Fruit fly (Drosophila melanogaster) whole organism, prepupa: ENCODE results near the gene CG32318.

Experiments
- CG10631 ChIP-seq: fragments of 200-800 bp; sonication (Bioruptor generic); optimal IDR thresholded peaks from 2 replicates; lab custom pipeline; 2016; ENCODE audit warnings: missing biosample characterization, missing genetic modification characterization
- CG10669 ChIP-seq: fragments of 200-800 bp; sonication (Bioruptor generic); optimal IDR thresholded peaks from 3 replicates; lab custom pipeline; 2018; ENCODE audit warnings: missing biosample characterization, mild to moderate bottlenecking, missing genetic modification characterization, moderate library complexity
- CG11294 ChIP-seq: fragments of 200-800 bp; sonication (Bioruptor generic); IDR thresholded peaks from 2 replicates; pipeline ENCODE4 v1.3.6; 2022; ENCODE audit warnings: missing biosample characterization, missing genetic modification characterization
- CG11762 ChIP-seq: fragments of 200-800 bp; sonication (Bioruptor generic); optimal IDR thresholded peaks from 3 replicates; lab custom pipeline; 2016; ENCODE audit warnings: missing biosample characterization, missing genetic modification characterization; ENCODE audit not compliant: insufficient read depth
- CG11902 ChIP-seq: fragments of 200-800 bp; sonication (Bioruptor generic); optimal IDR thresholded peaks from 3 replicates; lab custom pipeline; 2016; ENCODE audit warnings: missing biosample characterization, missing genetic modification characterization
- CG15336 ChIP-seq: fragments of 200-800 bp; sonication (Bioruptor generic); IDR thresholded peaks from 2 replicates; pipeline ENCODE4 v1.3.6; 2022; ENCODE audit warnings: missing biosample characterization, missing genetic modification characterization
- CG1621 ChIP-seq: fragments of 200-800 bp; sonication (Bioruptor generic); optimal IDR thresholded peaks from 3 replicates; lab custom pipeline; 2018; ENCODE audit warnings: missing biosample characterization, mild to moderate bottlenecking, missing genetic modification characterization
- CG16779 ChIP-seq: fragments of 200-800 bp; sonication (Bioruptor generic); optimal IDR thresholded peaks from 3 replicates; lab custom pipeline; 2017; ENCODE audit warnings: missing biosample characterization, mild to moderate bottlenecking, missing genetic modification characterization
- CG3032 ChIP-seq: fragments of 200-800 bp; optimal IDR thresholded peaks from 2 replicates; lab custom pipeline; 2019; ENCODE audit warnings: missing biosample characterization, mild to moderate bottlenecking, missing genetic modification characterization, moderate library complexity
- CG31627 ChIP-seq: fragments of 200-800 bp; sonication (Bioruptor generic); optimal IDR thresholded peaks from 3 replicates; lab custom pipeline; 2016; ENCODE audit warnings: missing biosample characterization, missing genetic modification characterization
- CG32006 ChIP-seq: fragments of 200-800 bp; sonication (Bioruptor generic); optimal IDR thresholded peaks from 3 replicates; lab custom pipeline; 2017; ENCODE audit warnings: missing biosample characterization, mild to moderate bottlenecking, missing genetic modification characterization
- CG34406 ChIP-seq: fragments of 200-800 bp; sonication (Bioruptor generic); optimal IDR thresholded peaks from 3 replicates; lab custom pipeline; 2016; ENCODE audit warnings: missing biosample characterization, missing genetic modification characterization
- CG3919 ChIP-seq: fragments of 200-800 bp; sonication (Bioruptor generic); optimal IDR thresholded peaks from 3 replicates; lab custom pipeline; 2016; ENCODE audit warnings: missing biosample characterization, missing genetic modification characterization
- CG6163 ChIP-seq: fragments of 200-800 bp; sonication (Bioruptor generic); IDR thresholded peaks from 3 replicates; pipeline ENCODE4 v1.3.6; 2022; ENCODE audit warnings: missing biosample characterization, missing genetic modification characterization
- CG6792 ChIP-seq: fragments of 200-800 bp; sonication (Bioruptor generic); optimal IDR thresholded peaks from 3 replicates; lab custom pipeline; 2016; ENCODE audit warnings: missing biosample characterization, missing genetic modification characterization
- CG6808 ChIP-seq: fragments of 200-800 bp; sonication (Bioruptor generic); optimal IDR thresholded peaks from 3 replicates; lab custom pipeline; 2017; ENCODE audit warnings: missing biosample characterization, missing genetic modification characterization, mild to moderate bottlenecking, moderate library complexity, missing genetic modification reagents
- CG6854 ChIP-seq: fragments of 200-800 bp; sonication (Bioruptor generic); optimal IDR thresholded peaks from 2 replicates; lab custom pipeline; 2017; ENCODE audit warnings: missing biosample characterization, mild to moderate bottlenecking, missing genetic modification characterization
- CG8119 ChIP-seq: fragments of 200-800 bp; sonication (Bioruptor generic); IDR thresholded peaks from 3 replicates; pipeline ENCODE4 v1.3.6; 2022; ENCODE audit warnings: missing biosample characterization, missing genetic modification characterization
- CG8319 ChIP-seq: fragments of 200-800 bp; sonication (Bioruptor generic); optimal IDR thresholded peaks from 3 replicates; lab custom pipeline; 2016; ENCODE audit warnings: missing biosample characterization, missing genetic modification characterization
- CG8632 ChIP-seq: fragments of 200-800 bp; sonication (Bioruptor generic); optimal IDR thresholded peaks from 3 replicates; lab custom pipeline; 2016; ENCODE audit warnings: missing biosample characterization, missing genetic modification characterization
- CG9139 ChIP-seq: fragments of 200-800 bp; sonication (Bioruptor generic); optimal IDR thresholded peaks from 3 replicates; lab custom pipeline; 2017; ENCODE audit warnings: missing biosample characterization, mild to moderate bottlenecking, missing genetic modification characterization
- Eip75B ChIP-seq: fragments of 200-800 bp; sonication (Bioruptor generic); optimal IDR thresholded peaks from 3 replicates; lab custom pipeline; 2016; ENCODE audit warnings: missing biosample characterization, missing genetic modification characterization
- Eip93F ChIP-seq: fragments of 200-800 bp; sonication (Bioruptor generic); optimal IDR thresholded peaks from 2 replicates; lab custom pipeline; 2016; ENCODE audit warnings: missing biosample characterization, mild to moderate bottlenecking, missing genetic modification characterization
- Ets21C ChIP-seq: fragments of 200-800 bp; sonication (Bioruptor generic); optimal IDR thresholded peaks from 3 replicates; lab custom pipeline; 2016; ENCODE audit warnings: missing biosample characterization, missing genetic modification characterization
- Gug ChIP-seq: fragments of 200-800 bp; sonication (Bioruptor generic); IDR thresholded peaks from 2 replicates; pipeline ENCODE4 v1.3.6; 2022; ENCODE audit warnings: missing biosample characterization, missing genetic modification characterization
- Hr4 ChIP-seq: fragments of 200-800 bp; sonication (Bioruptor generic); optimal IDR thresholded peaks from 3 replicates; lab custom pipeline; 2016; ENCODE audit warnings: missing biosample characterization, missing genetic modification characterization
- Lpt ChIP-seq: fragments of 200-800 bp; sonication (Bioruptor generic); optimal IDR thresholded peaks from 3 replicates; lab custom pipeline; 2016; ENCODE audit warnings: missing biosample characterization, missing genetic modification characterization
- Met ChIP-seq: fragments of 200-800 bp; sonication (Bioruptor generic); optimal IDR thresholded peaks from 3 replicates; lab custom pipeline; 2016; ENCODE audit warnings: missing biosample characterization, missing genetic modification characterization
- OdsH ChIP-seq: fragments of 200-800 bp; sonication (Bioruptor generic); optimal IDR thresholded peaks from 3 replicates; lab custom pipeline; 2016; ENCODE audit warnings: missing biosample characterization, missing genetic modification characterization
- Smox ChIP-seq: fragments of 200-800 bp; sonication (Bioruptor generic); optimal IDR thresholded peaks from 3 replicates; lab custom pipeline; 2016; ENCODE audit warnings: missing biosample characterization, missing genetic modification characterization
- Sox102F ChIP-seq: fragments of 200-800 bp; sonication (Bioruptor generic); optimal IDR thresholded peaks from 2 replicates; lab custom pipeline; 2016; ENCODE audit warnings: missing biosample characterization, mild to moderate bottlenecking, missing genetic modification characterization
- Sox14 ChIP-seq: fragments of 200-800 bp; sonication (Bioruptor generic); optimal IDR thresholded peaks from 3 replicates; lab custom pipeline; 2016; ENCODE audit warnings: missing biosample characterization, missing genetic modification characterization
- cyc ChIP-seq: fragments of 200-800 bp; sonication (Bioruptor generic); optimal IDR thresholded peaks from 3 replicates; lab custom pipeline; 2016; ENCODE audit warnings: missing biosample characterization, missing genetic modification characterization
- dac ChIP-seq: fragments of 200-800 bp; sonication (Bioruptor generic); optimal IDR thresholded peaks from 2 replicates; lab custom pipeline; 2017; ENCODE audit warnings: missing biosample characterization, mild to moderate bottlenecking, missing genetic modification characterization
- dsx ChIP-seq: fragments of 200-800 bp; optimal IDR thresholded peaks from 3 replicates; lab custom pipeline; 2019; ENCODE audit warnings: missing biosample characterization, mild to moderate bottlenecking, missing genetic modification characterization, moderate library complexity; ENCODE audit not compliant: poor library complexity, severe bottlenecking
- esn ChIP-seq: fragments of 200-800 bp; sonication (Bioruptor generic); optimal IDR thresholded peaks from 2 replicates; lab custom pipeline; 2016; ENCODE audit warnings: missing biosample characterization, mild to moderate bottlenecking, missing genetic modification characterization, moderate library complexity
- fd59A ChIP-seq: fragments of 200-800 bp; sonication (Bioruptor generic); optimal IDR thresholded peaks from 2 replicates; lab custom pipeline; 2017; ENCODE audit warnings: missing biosample characterization, mild to moderate bottlenecking, missing genetic modification characterization, missing genetic modification reagents
- fd85E ChIP-seq: fragments of 200-800 bp; sonication (Bioruptor generic); optimal IDR thresholded peaks from 3 replicates; lab custom pipeline; 2016; ENCODE audit warnings: missing biosample characterization, missing genetic modification characterization
- fkh ChIP-seq: fragments of 200-800 bp; sonication (Bioruptor generic); optimal IDR thresholded peaks from 3 replicates; lab custom pipeline; 2017; ENCODE audit warnings: missing biosample characterization, mild to moderate bottlenecking, missing genetic modification characterization, moderate library complexity
- net ChIP-seq: fragments of 200-800 bp; sonication (Bioruptor generic); optimal IDR thresholded peaks from 3 replicates; lab custom pipeline; 2016; ENCODE audit warnings: missing biosample characterization, missing genetic modification characterization
- salr ChIP-seq, 2 experiments: fragments of 200-800 bp; sonication (Bioruptor generic); optimal IDR thresholded peaks; 3 replicates each; lab custom pipeline; 2016 to 2018; ENCODE audit warnings: missing biosample characterization in 2 of 2, missing genetic modification characterization in 2 of 2, mild to moderate bottlenecking in 1 of 2
- spab ChIP-seq: fragments of 200-800 bp; sonication (Bioruptor generic); optimal IDR thresholded peaks from 2 replicates; lab custom pipeline; 2017; ENCODE audit warnings: missing biosample characterization, mild to moderate bottlenecking, missing genetic modification characterization, missing genetic modification reagents
- ss ChIP-seq, 2 experiments: fragments of 200-800 bp; sonication (Bioruptor generic); optimal IDR thresholded peaks; 2 replicates in 1 of 2; 3 replicates in 1 of 2; lab custom pipeline; 2017 to 2018; ENCODE audit warnings: mild to moderate bottlenecking in 2 of 2, missing biosample characterization in 2 of 2, missing genetic modification characterization in 2 of 2, moderate library complexity in 1 of 2
- svp ChIP-seq: fragments of 200-800 bp; sonication (Bioruptor generic); peaks from one replicate; lab custom pipeline; 2016; ENCODE audit warnings: missing biosample characterization, missing genetic modification characterization
- topi ChIP-seq: fragments of 200-800 bp; sonication (Bioruptor generic); optimal IDR thresholded peaks from 3 replicates; lab custom pipeline; 2016; ENCODE audit warnings: missing biosample characterization, missing genetic modification characterization
- vri ChIP-seq: fragments of 200-800 bp; sonication (Bioruptor generic); optimal IDR thresholded peaks from 3 replicates; lab custom pipeline; 2016; ENCODE audit warnings: missing biosample characterization, mild to moderate bottlenecking, missing genetic modification characterization

The CG32318 gene

DNA sequence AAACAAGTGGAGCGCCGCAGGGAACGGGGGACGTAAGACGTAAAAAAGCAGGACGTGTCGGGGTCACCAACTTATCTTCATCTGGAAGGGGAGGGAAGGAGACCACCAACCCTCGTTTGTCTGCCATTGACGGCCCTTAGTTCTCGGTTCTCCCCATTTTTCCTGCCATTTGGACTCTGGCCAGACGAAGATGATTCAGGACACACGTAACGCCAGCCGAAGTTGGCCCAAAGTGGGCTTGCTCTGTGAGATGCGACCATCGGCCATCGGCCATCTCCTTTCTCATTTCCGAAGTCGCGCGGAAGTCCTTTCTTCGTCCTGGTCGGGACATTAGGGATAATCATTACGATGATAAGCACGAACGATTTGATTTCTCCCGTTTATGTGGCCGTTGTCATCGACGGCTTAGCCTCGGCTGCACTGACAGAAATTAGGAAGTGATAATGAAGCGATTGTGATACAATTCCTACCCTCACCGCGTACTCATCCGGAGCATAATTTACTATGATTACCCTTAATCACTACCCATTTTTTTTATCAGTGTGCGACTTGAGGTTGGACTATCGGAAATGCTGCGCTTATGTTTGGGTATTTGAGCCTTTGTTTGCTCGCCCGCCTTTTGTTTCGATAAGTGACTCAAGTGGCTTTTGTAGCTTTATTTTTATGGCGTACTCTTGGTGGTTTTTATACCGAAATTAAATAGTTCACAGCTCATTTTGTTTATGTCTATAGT lies 34.3 kb upstream of the CG32318 start:
- no peak for TF ChIP-seq ss (GFP tag; optimal IDR thresholded peaks at IDR 0.05; lab: Kevin White, UChicago)
- TF ChIP-seq CG10669 (GFP tag; lab: Kevin White, UChicago), result no peak
- TF ChIP-seq Eip93F (GFP tag; lab: Kevin White, UChicago), result no peak
- no peak for TF ChIP-seq Gug
- no peak for TF ChIP-seq CG11294 (GFP tag; lab: Robert Waterston, UW)
- no peak for TF ChIP-seq CG6792
- no peak for TF ChIP-seq Ets21C (GFP tag; lab: Kevin White, UChicago)
- TF ChIP-seq Sox102F (GFP tag; lab: Kevin White, UChicago), result no peak
- TF ChIP-seq CG9139 (GFP tag; lab: Kevin White, UChicago), result no peak
- no peak for TF ChIP-seq CG3919 (GFP tag; lab: Kevin White, UChicago)
- TF ChIP-seq CG8319 (GFP tag; lab: Kevin White, UChicago), result no peak
- TF ChIP-seq CG32006 (GFP tag; lab: Kevin White, UChicago), result no peak
- TF ChIP-seq Met (GFP tag; lab: Kevin White, UChicago), result no peak

DNA sequence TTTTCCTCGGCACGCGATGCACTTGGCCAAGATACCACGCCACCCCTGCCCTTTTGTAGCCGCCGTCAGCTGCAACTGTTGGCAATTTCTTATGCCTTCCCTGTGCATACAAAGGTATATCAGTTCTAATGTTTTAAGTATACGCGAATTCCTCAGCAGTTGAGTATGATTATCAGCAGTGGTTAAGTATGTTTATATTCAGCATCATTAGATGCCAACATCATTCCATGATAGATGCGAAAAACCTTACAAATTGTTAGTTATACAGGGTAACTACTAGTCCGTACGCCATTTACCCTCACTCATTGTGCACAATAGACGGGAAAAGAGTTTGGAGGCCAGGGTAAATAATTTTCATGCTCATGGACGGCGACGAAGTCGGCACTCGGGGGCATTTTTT lies 33.0 kb upstream of the CG32318 start:
- TF ChIP-seq dac (GFP tag; lab: Kevin White, UChicago), result no peak
- no peak for TF ChIP-seq Eip93F (GFP tag; lab: Kevin White, UChicago)
- TF ChIP-seq OdsH (GFP tag; lab: Kevin White, UChicago), result peak; percentile 47
- no peak for TF ChIP-seq Ets21C (GFP tag; lab: Kevin White, UChicago)
- TF ChIP-seq net (GFP tag; lab: Kevin White, UChicago), result peak; percentile 21
- TF ChIP-seq CG11294 (GFP tag; lab: Robert Waterston, UW), result no peak
- TF ChIP-seq Sox14 (GFP tag; lab: Kevin White, UChicago), result peak; percentile 45
- peak; percentile 21 for TF ChIP-seq CG10631 (GFP tag; lab: Kevin White, UChicago)
- TF ChIP-seq Gug, result no peak
- no peak for TF ChIP-seq CG11902 (GFP tag; lab: Kevin White, UChicago)
- peak; percentile 58; the same call in 2 of the 3 replicates for TF ChIP-seq CG6163 (GFP tag; lab: Robert Waterston, UW)
- no peak for TF ChIP-seq CG6808 (GFP tag; lab: Kevin White, UChicago)
- TF ChIP-seq CG31627 (GFP tag; lab: Kevin White, UChicago), result peak; percentile 4
- peak; percentile 7 for TF ChIP-seq Sox102F (GFP tag; lab: Kevin White, UChicago)
- peak; percentile 17 for TF ChIP-seq CG34406
- TF ChIP-seq esn (GFP tag; lab: Kevin White, UChicago), result no peak
- peak; percentile 8 for TF ChIP-seq CG1621 (tag; lab: Kevin White, UChicago)
- TF ChIP-seq Smox, result peak; percentile 4
- peak; percentile 62 for TF ChIP-seq CG32006 (GFP tag; lab: Kevin White, UChicago)
- no peak for TF ChIP-seq CG11762 (GFP tag; lab: Kevin White, UChicago)
- TF ChIP-seq CG9139 (GFP tag; lab: Kevin White, UChicago), result no peak
- TF ChIP-seq spab (GFP tag; lab: Kevin White, UChicago), result no peak
- no peak for TF ChIP-seq cyc (GFP tag; lab: Kevin White, UChicago)
- TF ChIP-seq svp (GFP tag; lab: Kevin White, UChicago), result no peak
- TF ChIP-seq CG6792, result no peak
- peak; percentile 61 for TF ChIP-seq CG8119 (GFP tag; lab: Robert Waterston, UW)
- TF ChIP-seq fkh (GFP tag; lab: Kevin White, UChicago), result no peak
- TF ChIP-seq dsx (GFP tag; lab: Kevin White, UChicago), result no peak
- peak; percentile 16 for TF ChIP-seq Lpt (GFP tag; lab: Kevin White, UChicago)
- peak; percentile 62 for TF ChIP-seq CG15336
- TF ChIP-seq CG3032 (tag; lab: Kevin White, UChicago), result no peak
- TF ChIP-seq CG10669 (GFP tag; lab: Kevin White, UChicago), result no peak
- peak; percentile 6 for TF ChIP-seq CG8632
- peak; percentile 1 for TF ChIP-seq Met (GFP tag; lab: Kevin White, UChicago)
- no peak for TF ChIP-seq topi (GFP tag; lab: Kevin White, UChicago)
- TF ChIP-seq CG3919 (GFP tag; lab: Kevin White, UChicago), result no peak
- TF ChIP-seq Hr4 (GFP tag; lab: Kevin White, UChicago), result peak; percentile 52
- peak; percentile 27 for TF ChIP-seq fd59A (GFP tag; lab: Kevin White, UChicago)
- TF ChIP-seq CG16779, result no peak
- TF ChIP-seq vri, result no peak
- no peak for TF ChIP-seq Eip75B (GFP tag; lab: Kevin White, UChicago)
- TF ChIP-seq fd85E, result no peak
- no peak for TF ChIP-seq CG6854 (GFP tag; lab: Kevin White, UChicago)
- peak; percentile 15 to 22 for TF ChIP-seq salr (GFP tag; optimal IDR thresholded peaks at IDR 0.05; lab: Kevin White, UChicago)
